Fruit fly (Drosophila melanogaster): Measurements from ENCODE around the gene Eaf6.
A peak's percentile ranks its signal among the peaks of the same experiment; 100 is the strongest.

The Eaf6 gene

dm6 chr3L:5577250-5578138, 30.6 kb downstream of the Eaf6 start, which contains the start of gene Msr-110:
Gene Msr-110, minus strand, starts transcription at chr3L:5577348.
- peak; percentile 88 for TF ChIP-seq CG17801 (GFP tag; optimal IDR thresholded peaks at IDR 0.05; ENCODE audit: partially characterized antibody)

- no peak for TF ChIP-seq CG17801 (GFP tag; optimal IDR thresholded peaks at IDR 0.05; ENCODE audit: partially characterized antibody)
These were observed 31.6 kb downstream of the Eaf6 start for dm6 chr3L:5576543-5576942.

- TF ChIP-seq CG17801 (GFP tag; optimal IDR thresholded peaks at IDR 0.05; ENCODE audit: partially characterized antibody) = no peak
These were observed 32.6 kb downstream of the Eaf6 start for dm6 chr3L:5575524-5575923.

- no peak for TF ChIP-seq CG17801 (GFP tag; optimal IDR thresholded peaks at IDR 0.05; ENCODE audit: partially characterized antibody)
These were observed 37.0 kb downstream of the Eaf6 start for dm6 chr3L:5571051-5571450.

dm6 chr3L:5569724-5570123, 38.4 kb downstream of the Eaf6 start:
- no peak for TF ChIP-seq CG17801 (GFP tag; optimal IDR thresholded peaks at IDR 0.05; ENCODE audit: partially characterized antibody)

dm6 chr3L:5568361-5568760, 39.7 kb downstream of the Eaf6 start:
- TF ChIP-seq CG17801 (GFP tag; optimal IDR thresholded peaks at IDR 0.05; ENCODE audit: partially characterized antibody) = no peak

dm6 chr3L:5565051-5565688, 42.9 kb downstream of the Eaf6 start, which contains the start of gene bc10:
Gene bc10, plus strand, starts transcription at chr3L:5565231.
- TF ChIP-seq CG17801 (GFP tag; optimal IDR thresholded peaks at IDR 0.05; ENCODE audit: partially characterized antibody) = no peak

dm6 chr3L:5563309-5564182, 44.6 kb downstream of the Eaf6 start, which contains the start of the genes ScsbetaG and Sras:
Gene ScsbetaG, minus strand, starts transcription at chr3L:5563691.
Gene Sras, plus strand, starts transcription at chr3L:5563774.
- peak; percentile 45 for TF ChIP-seq CG17801 (GFP tag; optimal IDR thresholded peaks at IDR 0.05; ENCODE audit: partially characterized antibody)

- no peak for TF ChIP-seq CG17801 (GFP tag; optimal IDR thresholded peaks at IDR 0.05; ENCODE audit: partially characterized antibody)
These were observed 45.5 kb downstream of the Eaf6 start for dm6 chr3L:5562584-5562983.

- no peak for TF ChIP-seq CG17801 (GFP tag; optimal IDR thresholded peaks at IDR 0.05; ENCODE audit: partially characterized antibody)
These were observed 46.8 kb downstream of the Eaf6 start, which contains the start of gene sinu for dm6 chr3L:5561341-5561740. Gene sinu, minus strand, starts transcription at chr3L:5561598.

All from ovary, adult (tissue).